Fruit fly (Drosophila melanogaster) whole organism, embryonic: ENCODE results near the gene His3.3B.
A peak's percentile ranks its signal among the peaks of the same experiment; 100 is the strongest.

ENCODE experiments used
- Antp ChIP-seq: fragments of 200-800 bp; sonication (Bioruptor generic); optimal IDR thresholded peaks from 3 replicates; lab custom pipeline; 2016; ENCODE audit warnings: missing biosample characterization, missing genetic modification characterization
- Bdp1 ChIP-seq: fragments of 200-800 bp; sonication (Bioruptor generic); optimal IDR thresholded peaks from 3 replicates; lab custom pipeline; 2016; ENCODE audit warnings: missing biosample characterization, missing genetic modification characterization
- CG10209 ChIP-seq: fragments of 200-800 bp; sonication (Bioruptor generic); optimal IDR thresholded peaks from 3 replicates; lab custom pipeline; 2017; ENCODE audit warnings: missing biosample characterization, mild to moderate bottlenecking, missing genetic modification characterization, missing genetic modification reagents
- CG10274 ChIP-seq: fragments of 200-800 bp; sonication (Bioruptor generic); optimal IDR thresholded peaks from 3 replicates; lab custom pipeline; 2017; ENCODE audit warnings: missing biosample characterization, mild to moderate bottlenecking, missing genetic modification characterization
- CG11247 ChIP-seq: fragments of 200-800 bp; sonication (Bioruptor generic); IDR thresholded peaks from 2 replicates; pipeline ENCODE4 v1.3.6; 2022; ENCODE audit warnings: missing biosample characterization, missing genetic modification characterization
- CG12219 ChIP-seq: fragments of 200-800 bp; sonication (Bioruptor generic); optimal IDR thresholded peaks from 3 replicates; lab custom pipeline; 2018; ENCODE audit warnings: missing biosample characterization, mild to moderate bottlenecking, missing genetic modification characterization
- CG1233 ChIP-seq: fragments of 200-800 bp; sonication (Bioruptor generic); optimal IDR thresholded peaks from 4 replicates; lab custom pipeline; 2018; ENCODE audit warnings: missing biosample characterization, mild to moderate bottlenecking, missing genetic modification characterization
- CG12942 ChIP-seq: fragments of 200-800 bp; sonication (Bioruptor generic); optimal IDR thresholded peaks from 3 replicates; lab custom pipeline; 2016; ENCODE audit warnings: missing biosample characterization, missing genetic modification characterization
- CG13624 ChIP-seq: fragments of 200-800 bp; sonication (Bioruptor generic); optimal IDR thresholded peaks from 2 replicates; lab custom pipeline; 2016; ENCODE audit warnings: missing biosample characterization, missing genetic modification characterization
- CG13775 ChIP-seq: fragments of 200-800 bp; sonication (Bioruptor generic); optimal IDR thresholded peaks from 3 replicates; lab custom pipeline; 2017; ENCODE audit warnings: missing biosample characterization, mild to moderate bottlenecking, missing genetic modification characterization
- CG13894 ChIP-seq: fragments of 200-800 bp; sonication (Bioruptor generic); optimal IDR thresholded peaks from 3 replicates; lab custom pipeline; 2018; ENCODE audit warnings: missing biosample characterization, mild to moderate bottlenecking, missing genetic modification characterization, moderate library complexity
- CG15601 ChIP-seq: fragments of 200-800 bp; sonication (Bioruptor generic); optimal IDR thresholded peaks from 3 replicates; lab custom pipeline; 2019; ENCODE audit warnings: missing biosample characterization, mild to moderate bottlenecking, missing genetic modification characterization, moderate library complexity
- CG1603 ChIP-seq: fragments of 200-800 bp; sonication (Bioruptor generic); optimal IDR thresholded peaks from 2 replicates; lab custom pipeline; 2019; ENCODE audit warnings: missing biosample characterization, mild to moderate bottlenecking, missing genetic modification characterization, moderate library complexity
- CG17361 ChIP-seq: fragments of 200-800 bp; sonication (Bioruptor generic); IDR thresholded peaks from 3 replicates; pipeline ENCODE4 v1.3.6; 2022; ENCODE audit warnings: missing biosample characterization, missing genetic modification characterization
- CG17612 ChIP-seq: fragments of 200-800 bp; sonication (Bioruptor generic); IDR thresholded peaks from 2 replicates; pipeline ENCODE4 v1.3.6; 2022; ENCODE audit warnings: missing biosample characterization, missing genetic modification characterization
- CG2116 ChIP-seq: fragments of 200-800 bp; sonication (Bioruptor generic); optimal IDR thresholded peaks from 3 replicates; lab custom pipeline; 2018; ENCODE audit warnings: missing biosample characterization, mild to moderate bottlenecking, missing genetic modification characterization
- CG33557 ChIP-seq: fragments of 200-800 bp; sonication (Bioruptor generic); optimal IDR thresholded peaks from 2 replicates; lab custom pipeline; 2019; ENCODE audit warnings: missing biosample characterization, mild to moderate bottlenecking, missing genetic modification characterization, moderate library complexity
- CG34224 ChIP-seq: fragments of 200-800 bp; sonication (Bioruptor generic); IDR thresholded peaks from 3 replicates; pipeline ENCODE4 v1.3.6; 2022; ENCODE audit warnings: missing biosample characterization, missing genetic modification characterization; ENCODE audit not compliant: partially characterized antibody
- CG4282 ChIP-seq: fragments of 200-800 bp; sonication (Bioruptor generic); optimal IDR thresholded peaks from 2 replicates; lab custom pipeline; 2016; ENCODE audit warnings: missing biosample characterization, missing genetic modification characterization
- CG43689 ChIP-seq: fragments of 200-800 bp; sonication (Bioruptor generic); IDR thresholded peaks from 2 replicates; pipeline ENCODE4 v1.3.6; 2022; ENCODE audit warnings: missing biosample characterization, missing genetic modification characterization
- CG4820 ChIP-seq: fragments of 200-800 bp; sonication (Bioruptor generic); optimal IDR thresholded peaks from 3 replicates; lab custom pipeline; 2016; ENCODE audit warnings: missing biosample characterization, missing genetic modification characterization
- CG7556 ChIP-seq: fragments of 200-800 bp; sonication (Bioruptor generic); optimal IDR thresholded peaks from 2 replicates; lab custom pipeline; 2017; ENCODE audit warnings: missing biosample characterization, mild to moderate bottlenecking, missing genetic modification characterization
- CG9437 ChIP-seq: fragments of 200-800 bp; sonication (Bioruptor generic); optimal IDR thresholded peaks from 2 replicates; lab custom pipeline; 2018; ENCODE audit warnings: missing biosample characterization, mild to moderate bottlenecking, missing genetic modification characterization
- CG9797 ChIP-seq: fragments of 200-800 bp; sonication (Bioruptor generic); optimal IDR thresholded peaks from 3 replicates; lab custom pipeline; 2018; ENCODE audit warnings: missing biosample characterization, mild to moderate bottlenecking, missing genetic modification characterization
- CHES-1-like ChIP-seq: fragments of 200-800 bp; sonication (Bioruptor generic); optimal IDR thresholded peaks from 2 replicates; lab custom pipeline; 2016; ENCODE audit warnings: missing biosample characterization, missing genetic modification characterization
- Dp ChIP-seq: fragments of 200-800 bp; sonication (Bioruptor generic); optimal IDR thresholded peaks from 2 replicates; lab custom pipeline; 2018; ENCODE audit warnings: missing biosample characterization, mild to moderate bottlenecking, missing genetic modification characterization, moderate library complexity
- Ets97D ChIP-seq: fragments of 200-800 bp; sonication (Bioruptor generic); optimal IDR thresholded peaks from 3 replicates; lab custom pipeline; 2016; ENCODE audit warnings: missing biosample characterization, missing genetic modification characterization
- Gug ChIP-seq: fragments of 200-800 bp; sonication (Bioruptor generic); IDR thresholded peaks from 4 replicates; pipeline ENCODE4 v1.3.6; 2022; ENCODE audit warnings: missing biosample characterization, missing genetic modification characterization
- Opbp ChIP-seq: fragments of 200-800 bp; sonication (Bioruptor generic); IDR thresholded peaks from 3 replicates; pipeline ENCODE4 v1.3.6; 2022; ENCODE audit warnings: missing biosample characterization, missing genetic modification characterization; ENCODE audit not compliant: partially characterized antibody
- Sox100B ChIP-seq: fragments of 200-800 bp; sonication (Bioruptor generic); optimal IDR thresholded peaks from 3 replicates; lab custom pipeline; 2018; ENCODE audit warnings: missing biosample characterization, mild to moderate bottlenecking, missing genetic modification characterization
- ac ChIP-seq: fragments of 200-800 bp; sonication (Bioruptor generic); optimal IDR thresholded peaks from 3 replicates; lab custom pipeline; 2017; ENCODE audit warnings: missing biosample characterization, mild to moderate bottlenecking, missing genetic modification characterization
- ci ChIP-seq: fragments of 200-800 bp; sonication (Bioruptor generic); IDR thresholded peaks from 3 replicates; pipeline ENCODE4 v1.3.6; 2022; ENCODE audit warnings: missing biosample characterization, missing genetic modification characterization
- da ChIP-seq: fragments of 200-800 bp; sonication (Bioruptor generic); optimal IDR thresholded peaks from 2 replicates; lab custom pipeline; 2016; ENCODE audit warnings: missing biosample characterization, missing genetic modification characterization
- dysf ChIP-seq: fragments of 200-800 bp; sonication (Bioruptor generic); IDR thresholded peaks from 3 replicates; pipeline ENCODE4 v1.3.6; 2022; ENCODE audit warnings: missing biosample characterization, missing genetic modification characterization
- fru ChIP-seq: fragments of >200 bp; optimal IDR thresholded peaks from 2 replicates; lab custom pipeline; 2017
- gsb-n ChIP-seq: fragments of 200-800 bp; sonication (Bioruptor generic); optimal IDR thresholded peaks from 3 replicates; lab custom pipeline; 2018; ENCODE audit warnings: missing biosample characterization, mild to moderate bottlenecking, missing genetic modification characterization
- lmd ChIP-seq: fragments of 200-800 bp; sonication (Bioruptor generic); IDR thresholded peaks from 2 replicates; pipeline ENCODE4 v1.3.6; 2022; ENCODE audit warnings: missing biosample characterization, missing genetic modification characterization
- mld ChIP-seq: fragments of 200-800 bp; sonication (Bioruptor generic); IDR thresholded peaks from 3 replicates; pipeline ENCODE4 v1.3.6; 2022; ENCODE audit warnings: missing biosample characterization, missing genetic modification characterization; ENCODE audit not compliant: partially characterized antibody
- nerfin-1 ChIP-seq: fragments of 200-800 bp; sonication (Bioruptor generic); optimal IDR thresholded peaks from 3 replicates; lab custom pipeline; 2019; ENCODE audit warnings: missing biosample characterization, mild to moderate bottlenecking, missing genetic modification characterization, moderate library complexity
- otp ChIP-seq: fragments of 200-800 bp; sonication (Bioruptor generic); IDR thresholded peaks from 3 replicates; pipeline ENCODE4, ENCODE4 v1.3.6; 2022; ENCODE audit warnings: missing biosample characterization, missing genetic modification characterization
- pita ChIP-seq: fragments of 200-800 bp; sonication (Bioruptor generic); optimal IDR thresholded peaks from 2 replicates; lab custom pipeline; 2017; ENCODE audit warnings: missing biosample characterization, mild to moderate bottlenecking, missing genetic modification characterization
- pnt ChIP-seq: fragments of 200-800 bp; sonication (Bioruptor generic); optimal IDR thresholded peaks from 3 replicates; lab custom pipeline; 2016; ENCODE audit warnings: missing biosample characterization, missing genetic modification characterization
- seq ChIP-seq: fragments of 200-800 bp; sonication (Bioruptor generic); IDR thresholded peaks from 2 replicates; pipeline ENCODE4 v1.3.6; 2022; ENCODE audit warnings: missing biosample characterization, missing genetic modification characterization
- stwl ChIP-seq: fragments of 200-800 bp; sonication (Bioruptor generic); optimal IDR thresholded peaks from 3 replicates; lab custom pipeline; 2018; ENCODE audit warnings: missing biosample characterization, mild to moderate bottlenecking, missing genetic modification characterization, moderate library complexity
- sug ChIP-seq: fragments of 200-800 bp; optimal IDR thresholded peaks from 2 replicates; lab custom pipeline; 2019; ENCODE audit warnings: missing biosample characterization, mild to moderate bottlenecking, missing genetic modification characterization, moderate library complexity
- tgo ChIP-seq: fragments of 200-800 bp; sonication (Bioruptor generic); IDR thresholded peaks from 3 replicates; pipeline ENCODE4 v1.3.6; 2022; ENCODE audit warnings: missing biosample characterization, missing genetic modification characterization
- tna ChIP-seq: fragments of 200-800 bp; sonication (Bioruptor generic); IDR thresholded peaks from 2 replicates; pipeline ENCODE4 v1.3.6; 2022; ENCODE audit warnings: missing biosample characterization, missing genetic modification characterization; ENCODE audit not compliant: partially characterized antibody

The His3.3B gene

dm6 chrX:9156388-9156823 lies at the start of gene His3.3B (continued):
- no peak for TF ChIP-seq CG12219 (GFP tag; lab: Kevin White, UChicago)
- peak; percentile 1 for TF ChIP-seq CG13624 (GFP tag; lab: Kevin White, UChicago)
- TF ChIP-seq Opbp (GFP tag; lab: Robert Waterston, UW), result peak; percentile 38; the same call in 2 of the 3 replicates
- peak; percentile 38 for TF ChIP-seq CG13894 (tag; lab: Kevin White, UChicago)
- peak; percentile 73 for TF ChIP-seq CG2116
- TF ChIP-seq pita (GFP tag; lab: Kevin White, UChicago), result peak; percentile 50
- TF ChIP-seq CG9797 (GFP tag; lab: Kevin White, UChicago), result peak; percentile 44
- 0 out of 3 replicates have a peak, but pooled peaks have one; percentile 10 for TF ChIP-seq CG34224 (GFP tag; lab: Robert Waterston, UW)

DNA sequence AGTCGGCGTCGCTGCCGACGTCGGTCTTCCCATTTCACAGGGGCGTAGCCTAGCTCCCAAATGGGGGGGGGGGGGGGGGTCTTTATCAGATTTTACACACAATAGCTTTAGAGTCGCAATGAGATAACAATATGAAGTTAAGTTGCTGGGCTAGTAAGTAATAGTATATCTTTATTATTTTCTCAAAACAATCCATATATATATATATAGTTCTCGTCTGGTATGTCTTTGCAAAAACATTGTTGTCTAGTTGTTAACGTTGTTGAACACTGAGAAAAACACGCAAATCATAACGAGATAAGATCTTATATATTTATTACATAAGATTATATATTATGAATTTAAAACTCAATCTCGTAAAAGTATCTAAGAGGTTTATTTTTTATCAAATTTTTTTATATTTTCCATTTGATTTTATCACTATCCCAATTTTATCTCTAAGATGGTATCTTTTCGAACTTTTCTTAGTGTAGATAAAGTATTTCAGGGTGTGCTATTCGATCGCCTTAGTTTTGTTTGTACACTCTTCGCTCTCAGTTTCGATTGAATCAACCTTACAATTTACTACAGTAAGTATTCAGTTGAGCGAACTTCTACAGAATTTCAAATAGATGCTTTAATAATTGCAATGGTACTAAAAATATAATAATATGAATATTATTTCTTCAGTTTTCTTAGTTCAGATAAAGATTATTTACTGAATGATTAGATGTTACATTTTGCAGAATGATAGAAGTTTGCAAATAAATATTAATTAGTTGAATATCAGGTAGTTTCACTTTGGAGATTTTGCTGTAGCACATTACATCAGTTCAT lies 45.6 kb upstream of the His3.3B start:
- TF ChIP-seq seq (GFP tag; lab: Robert Waterston, UW), result no peak
- peak; percentile 88 for TF ChIP-seq CG11247 (GFP tag; lab: Robert Waterston, UW)
- TF ChIP-seq gsb-n, result no peak
- no peak for TF ChIP-seq CHES-1-like (GFP tag; lab: Kevin White, UChicago)
- TF ChIP-seq ci (GFP tag; lab: Robert Waterston, UW), result peak; percentile 61; the same call in 1 of the 3 replicates
- peak; percentile 79 for TF ChIP-seq CG13775 (GFP tag; lab: Kevin White, UChicago)
- TF ChIP-seq CG15601, result peak; percentile 96
- peak; percentile 19 for TF ChIP-seq CG12219 (GFP tag; lab: Kevin White, UChicago)
- TF ChIP-seq nerfin-1 (tag; lab: Kevin White, UChicago), result peak; percentile 6
- TF ChIP-seq Bdp1 (GFP tag; lab: Kevin White, UChicago), result peak; percentile 31
- peak; percentile 39 for TF ChIP-seq Sox100B
- peak; percentile 94 for TF ChIP-seq Gug (GFP tag; lab: Robert Waterston, UW)
- TF ChIP-seq CG12942, result no peak
- no peak for TF ChIP-seq stwl (tag; lab: Kevin White, UChicago)
- TF ChIP-seq da, result no peak
- TF ChIP-seq Ets97D, result no peak
- TF ChIP-seq pnt, result no peak
- no peak for TF ChIP-seq Antp
- TF ChIP-seq CG17612, result 0 out of 2 replicates have a peak, but pooled peaks have one; percentile 49
- peak; percentile 17 for TF ChIP-seq CG1603 (tag; lab: Kevin White, UChicago)
- peak; percentile 80; the same call in 1 of the 2 replicates for TF ChIP-seq lmd (GFP tag; lab: Robert Waterston, UW)
- no peak for TF ChIP-seq fru (lab: Kevin White, UChicago)
- TF ChIP-seq dysf, result peak; percentile 91
- TF ChIP-seq sug, result peak; percentile 54
- peak; percentile 58 for TF ChIP-seq CG1233 (GFP tag; lab: Kevin White, UChicago)
- TF ChIP-seq CG4820 (GFP tag; lab: Kevin White, UChicago), result no peak
- TF ChIP-seq CG4282, result no peak
- peak; percentile 51 for TF ChIP-seq CG9437
- TF ChIP-seq tgo (GFP tag; lab: Robert Waterston, UW), result peak; percentile 82; the same call in 2 of the 3 replicates
- no peak for TF ChIP-seq tna (GFP tag; lab: Robert Waterston, UW)
- TF ChIP-seq otp (GFP tag; lab: Robert Waterston, UW), result peak; percentile 78; the same call in 2 of the 3 replicates
- peak; percentile 53; the same call in 1 of the 2 replicates for TF ChIP-seq CG43689 (GFP tag; lab: Robert Waterston, UW)
- TF ChIP-seq CG17361 (GFP tag; lab: Robert Waterston, UW), result peak; percentile 79; the same call in 2 of the 3 replicates
- no peak for TF ChIP-seq CG33557 (GFP tag; lab: Kevin White, UChicago)
- TF ChIP-seq ac (GFP tag; lab: Kevin White, UChicago), result no peak
- peak; percentile 83 for TF ChIP-seq CG7556
- TF ChIP-seq Dp (GFP tag; lab: Kevin White, UChicago), result no peak
- TF ChIP-seq mld (GFP tag; lab: Robert Waterston, UW), result no peak
- TF ChIP-seq CG10209 (GFP tag; lab: Kevin White, UChicago), result peak; percentile 74
- peak; percentile 67 for TF ChIP-seq CG10274 (GFP tag; lab: Kevin White, UChicago)
